Worm (Caenorhabditis elegans) whole organism, L3 larva: Measurements from ENCODE around the gene hmt-1.

ENCODE experiments used
- nhr-11 ChIP-seq: fragments of 150-350 bp; optimal IDR thresholded peaks from 2 replicates; lab custom pipeline; 2014; ENCODE audit warnings: missing biosample characterization, missing genetic modification characterization
- nhr-12 ChIP-seq: fragments of 150-350 bp; optimal IDR thresholded peaks from 2 replicates; lab custom pipeline; 2014; ENCODE audit warnings: missing biosample characterization, missing genetic modification characterization
- nhr-76 ChIP-seq: fragments of 150-350 bp; sonication (generic microtip); optimal IDR thresholded peaks from 5 replicates; lab custom pipeline; 2014; ENCODE audit warnings: missing biosample characterization, missing genetic modification characterization
- nhr-77 ChIP-seq: fragments of 150-350 bp; optimal IDR thresholded peaks from 2 replicates; lab custom pipeline; 2014; ENCODE audit warnings: missing biosample characterization, missing genetic modification characterization
- zag-1 ChIP-seq: fragments of 150-350 bp; optimal IDR thresholded peaks from 2 replicates; lab custom pipeline; 2014; ENCODE audit warnings: missing biosample characterization, missing genetic modification characterization

DNA sequence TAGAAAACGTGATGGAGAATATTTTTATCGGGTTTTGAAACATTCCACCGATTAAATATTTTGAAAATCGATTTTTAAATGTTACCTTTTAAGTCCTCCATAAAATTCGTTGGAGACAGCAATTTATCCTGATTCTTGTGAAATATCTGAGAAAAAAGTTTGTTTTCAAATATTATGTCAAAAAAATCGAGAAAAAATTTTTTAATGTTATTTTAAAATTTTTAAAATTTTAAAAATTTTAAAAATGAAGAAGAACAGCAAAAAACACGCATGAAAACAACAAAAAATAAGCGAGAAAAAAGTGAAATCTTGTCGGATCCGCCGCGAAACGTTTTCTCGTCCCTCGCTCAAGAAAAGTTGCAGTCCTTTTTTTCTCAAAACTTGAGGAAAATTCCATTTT, 27.8 kb upstream of the hmt-1 start, which contains the start of gene Y48A6C.8:
- TF ChIP-seq nhr-11 (no peak), zag-1 (tag; lab: Kevin White, UChicago) (no peak), nhr-77 (no peak), nhr-76 (tag; lab: Kevin White, UChicago) (no peak), nhr-12 (tag; lab: Kevin White, UChicago) (no peak)
